Worm (Caenorhabditis elegans) whole organism, L4 larva: ENCODE results near the gene H11E01.3.

Source experiments
- F26F4.8 ChIP-seq: fragments of 200-800 bp; sonication (Bioruptor generic); conservative IDR thresholded peaks from 2 replicates; pipeline ENCODE4 v1.3.6; 2022; ENCODE audit warnings: missing genetic modification characterization, missing compliant biosample characterization
- R02D3.7 ChIP-seq: fragments of 150-350 bp; sonication (generic microtip); optimal IDR thresholded peaks from 3 replicates; lab custom pipeline; 2014; ENCODE audit warnings: missing biosample characterization, missing genetic modification characterization
- T26A8.4 ChIP-seq: fragments of 200-800 bp; sonication (Bioruptor generic); IDR thresholded peaks from 2 replicates; pipeline ENCODE4 v1.3.6; 2022; ENCODE audit warnings: missing genetic modification characterization, missing compliant biosample characterization
- Y105C5A.15 ChIP-seq: fragments of 200-800 bp; sonication (Bioruptor generic); IDR thresholded peaks from 2 replicates; pipeline ENCODE4 v1.3.6; 2022; ENCODE audit warnings: missing genetic modification characterization, missing compliant biosample characterization
- Y75B8A.6 ChIP-seq: fragments of 200-800 bp; sonication (Bioruptor generic); IDR thresholded peaks from 2 replicates; pipeline ENCODE4 v1.3.6; 2022; ENCODE audit warnings: missing genetic modification reagents, missing genetic modification characterization, missing compliant biosample characterization
- aha-1 ChIP-seq: fragments of 150-350 bp; peaks from one replicate; lab custom pipeline; 2014; ENCODE audit warnings: missing biosample characterization, missing genetic modification characterization
- ama-1 ChIP-seq: fragments of 150-350 bp; optimal IDR thresholded peaks from 2 replicates; lab custom pipeline; 2014; ENCODE audit warnings: inconsistent platforms, mixed read lengths
- arid-1 ChIP-seq: fragments of 200-800 bp; sonication (Bioruptor generic); conservative IDR thresholded peaks from 2 replicates; pipeline ENCODE4 v1.3.6; 2022; ENCODE audit warnings: missing genetic modification reagents, missing genetic modification characterization, missing compliant biosample characterization
- ceh-20 ChIP-seq: fragments of 200-800 bp; sonication (Bioruptor generic); IDR thresholded peaks from 2 replicates; pipeline ENCODE4 v1.3.6; 2022; ENCODE audit warnings: missing genetic modification reagents, missing genetic modification characterization, missing compliant biosample characterization
- ceh-28 ChIP-seq: fragments of 150-350 bp; optimal IDR thresholded peaks from 2 replicates; lab custom pipeline; 2014; ENCODE audit warnings: missing biosample characterization, missing genetic modification reagents, missing genetic modification characterization
- ceh-44 ChIP-seq: fragments of 200-800 bp; sonication (Bioruptor generic); IDR thresholded peaks from 2 replicates; pipeline ENCODE4 v1.3.6; 2022; ENCODE audit warnings: missing genetic modification reagents, missing genetic modification characterization, missing compliant biosample characterization
- ceh-62 ChIP-seq: sonication (generic microtip); optimal IDR thresholded peaks from 2 replicates; lab custom pipeline; 2017; ENCODE audit warnings: missing biosample characterization, missing genetic modification characterization
- ceh-82 ChIP-seq: sonication (generic microtip); optimal IDR thresholded peaks from 2 replicates; lab custom pipeline; 2017; ENCODE audit warnings: missing biosample characterization, missing genetic modification characterization
- daf-16 ChIP-seq, 3 experiments: sonication (generic microtip); optimal IDR thresholded peaks; 2 replicates each; lab custom pipeline; 2016 to 2017; ENCODE audit warnings: missing genetic modification characterization in 3 of 3, missing genetic modification reagents in 3 of 3, mild to moderate bottlenecking in 2 of 3, missing compliant biosample characterization in 2 of 3, missing biosample characterization in 1 of 3, moderate library complexity in 1 of 3
- daf-19 ChIP-seq: fragments of 200-800 bp; sonication (Bioruptor generic); conservative IDR thresholded peaks from 2 replicates; pipeline ENCODE4 v1.3.6; 2022; ENCODE audit warnings: missing genetic modification characterization, missing compliant biosample characterization
- egl-43 ChIP-seq: fragments of 200-800 bp; sonication (Bioruptor generic); IDR thresholded peaks from 2 replicates; pipeline ENCODE4 v1.3.6; 2022; ENCODE audit warnings: missing genetic modification reagents, missing genetic modification characterization, missing compliant biosample characterization
- fkh-10 ChIP-seq: fragments of 150-350 bp; optimal IDR thresholded peaks from 2 replicates; lab custom pipeline; 2014; ENCODE audit warnings: missing biosample characterization, missing genetic modification reagents, missing genetic modification characterization
- hif-1 ChIP-seq, 2 experiments: sonication (generic microtip); optimal IDR thresholded peaks; 2 replicates each; lab custom pipeline; 2016 to 2017; ENCODE audit warnings: missing compliant biosample characterization in 2 of 2, missing genetic modification characterization in 2 of 2, missing genetic modification reagents in 2 of 2, missing genotype in 2 of 2, mild to moderate bottlenecking in 1 of 2
- hlh-11 ChIP-seq: fragments of 200-800 bp; sonication (Bioruptor generic); optimal IDR thresholded peaks from 2 replicates; lab custom pipeline; 2018; ENCODE audit warnings: mild to moderate bottlenecking, missing genetic modification characterization, missing compliant biosample characterization
- hlh-30 ChIP-seq: sonication (generic microtip); optimal IDR thresholded peaks from 2 replicates; lab custom pipeline; 2017; ENCODE audit warnings: antibody characterized with exemption, mild to moderate bottlenecking, missing genetic modification characterization, missing compliant biosample characterization; ENCODE audit not compliant: insufficient read depth
- lin-29 ChIP-seq: fragments of 200-800 bp; sonication (Bioruptor generic); IDR thresholded peaks from 2 replicates; pipeline ENCODE4 v1.3.6; 2022; ENCODE audit warnings: missing genetic modification reagents, missing genetic modification characterization, missing compliant biosample characterization
- lin-38 ChIP-seq: fragments of 200-800 bp; sonication (Bioruptor generic); IDR thresholded peaks from 2 replicates; pipeline ENCODE4 v1.3.6; 2022; ENCODE audit warnings: missing genetic modification reagents, missing genetic modification characterization, missing compliant biosample characterization
- lir-3 ChIP-seq: sonication (generic microtip); optimal IDR thresholded peaks from 2 replicates; lab custom pipeline; 2016; ENCODE audit warnings: mild to moderate bottlenecking, missing genetic modification characterization, missing compliant biosample characterization
- lsy-2 ChIP-seq, 2 experiments: fragments of 150-350 bp in 1 of 2; sonication (generic microtip) in 1 of 2; optimal IDR thresholded peaks; 2 replicates each; lab custom pipeline; 2014 to 2017; ENCODE audit warnings: missing biosample characterization in 2 of 2, missing genetic modification characterization in 2 of 2
- madf-5 ChIP-seq, 2 experiments: fragments of 200-800 bp; sonication (Bioruptor generic); IDR thresholded peaks; 2 replicates each; pipeline ENCODE4 v1.3.6; 2022; ENCODE audit warnings: missing compliant biosample characterization in 2 of 2, missing genetic modification characterization in 2 of 2
- madf-9 ChIP-seq: fragments of 200-800 bp; sonication (Bioruptor generic); conservative IDR thresholded peaks from 2 replicates; pipeline ENCODE4 v1.3.6; 2022; ENCODE audit warnings: missing genetic modification reagents, missing genetic modification characterization, missing compliant biosample characterization
- mdl-1 ChIP-seq, 2 experiments: fragments of 150-350 bp in 1 of 2; sonication (generic microtip) in 1 of 2; optimal IDR thresholded peaks; 2 replicates each; lab custom pipeline; 2014 to 2017; ENCODE audit warnings: missing biosample characterization in 2 of 2, missing genetic modification characterization in 2 of 2
- mxl-3 ChIP-seq: fragments of 200-800 bp; sonication (Bioruptor generic); optimal IDR thresholded peaks from 2 replicates; lab custom pipeline; 2018; ENCODE audit warnings: mild to moderate bottlenecking, missing genetic modification characterization, missing compliant biosample characterization
- nhr-102 ChIP-seq: sonication (generic microtip); optimal IDR thresholded peaks from 2 replicates; lab custom pipeline; 2016; ENCODE audit warnings: mild to moderate bottlenecking, missing genetic modification characterization, moderate library complexity, missing compliant biosample characterization
- nhr-111 ChIP-seq: fragments of 200-800 bp; sonication (Bioruptor generic); optimal IDR thresholded peaks from 2 replicates; lab custom pipeline; 2018; ENCODE audit warnings: mild to moderate bottlenecking, missing genetic modification characterization, missing compliant biosample characterization
- nhr-237 ChIP-seq: sonication (generic microtip); optimal IDR thresholded peaks from 2 replicates; lab custom pipeline; 2017; ENCODE audit warnings: missing biosample characterization, missing genetic modification characterization
- nhr-25 ChIP-seq: sonication (generic microtip); optimal IDR thresholded peaks from 2 replicates; lab custom pipeline; 2017; ENCODE audit warnings: missing genetic modification characterization, mild to moderate bottlenecking, missing compliant biosample characterization, antibody characterized with exemption, moderate library complexity, borderline replicate concordance; ENCODE audit not compliant: insufficient read depth
- nhr-41 ChIP-seq: fragments of 200-800 bp; sonication (Bioruptor generic); IDR thresholded peaks from 2 replicates; pipeline ENCODE4 v1.3.6; 2022; ENCODE audit warnings: missing genetic modification reagents, missing genetic modification characterization, missing compliant biosample characterization
- pha-4 ChIP-seq, 2 experiments: fragments of 150-350 bp in 1 of 2; fragments of 200-800 bp in 1 of 2; sonication (Bioruptor generic) in 1 of 2; IDR thresholded peaks in 1 of 2; optimal IDR thresholded peaks in 1 of 2; 2 replicates each; pipeline versions ENCODE4 v1.3.6 to Lab custom; 2014 to 2022; ENCODE audit warnings: missing genetic modification characterization in 2 of 2, missing genetic modification reagents in 2 of 2, missing biosample characterization in 1 of 2, missing compliant biosample characterization in 1 of 2
- php-3 ChIP-seq: fragments of 200-800 bp; sonication (Bioruptor generic); IDR thresholded peaks from 2 replicates; pipeline ENCODE4 v1.3.6; 2022; ENCODE audit warnings: missing genetic modification reagents, missing genetic modification characterization, missing compliant biosample characterization
- rbr-2 ChIP-seq: sonication (generic microtip); optimal IDR thresholded peaks from 2 replicates; lab custom pipeline; 2016; ENCODE audit warnings: missing genotype, missing genetic modification characterization, missing compliant biosample characterization
- saeg-2 ChIP-seq: fragments of 200-800 bp; sonication (Bioruptor generic); IDR thresholded peaks from 2 replicates; pipeline ENCODE4 v1.3.6; 2022; ENCODE audit warnings: missing genetic modification reagents, missing genetic modification characterization, missing compliant biosample characterization
- skn-1 ChIP-seq: fragments of 150-350 bp; optimal IDR thresholded peaks from 2 replicates; lab custom pipeline; 2014; ENCODE audit warnings: missing biosample characterization, missing genetic modification characterization
- snpc-1.2 ChIP-seq: fragments of 200-800 bp; sonication (Bioruptor generic); IDR thresholded peaks from 2 replicates; pipeline ENCODE4 v1.3.6; 2022; ENCODE audit warnings: missing genetic modification reagents, missing genetic modification characterization, missing compliant biosample characterization
- snpc-4 ChIP-seq: fragments of 150-350 bp; optimal IDR thresholded peaks from 2 replicates; lab custom pipeline; 2014; ENCODE audit warnings: missing biosample characterization, missing genetic modification characterization
- tag-97 ChIP-seq: fragments of 200-800 bp; sonication (Bioruptor generic); IDR thresholded peaks from 2 replicates; pipeline ENCODE4 v1.3.6; 2022; ENCODE audit warnings: missing genetic modification characterization, missing compliant biosample characterization
- tra-1 ChIP-seq: fragments of 200-800 bp; sonication (Bioruptor generic); IDR thresholded peaks from 2 replicates; pipeline ENCODE4 v1.3.6; 2022; ENCODE audit warnings: missing genetic modification reagents, missing genetic modification characterization, missing compliant biosample characterization
- unc-39 ChIP-seq: sonication (generic microtip); optimal IDR thresholded peaks from 2 replicates; lab custom pipeline; 2017; ENCODE audit warnings: missing biosample characterization, missing genetic modification characterization
- unc-62 ChIP-seq, 3 experiments: fragments of 150-350 bp in 1 of 3; sonication (generic microtip); optimal IDR thresholded peaks in 2 of 3; peaks in 1 of 3; 1 replicate in 1 of 3; 2 replicates in 2 of 3; lab custom pipeline; 2014 to 2017; ENCODE audit warnings: missing biosample characterization in 3 of 3, missing genetic modification characterization in 3 of 3, missing genetic modification reagents in 3 of 3, missing genotype in 1 of 3
- vab-7 ChIP-seq: fragments of 200-800 bp; sonication (Bioruptor generic); IDR thresholded peaks from 2 replicates; pipeline ENCODE4 v1.3.6; 2022; ENCODE audit warnings: missing genetic modification reagents, missing genetic modification characterization, missing compliant biosample characterization
- zfp-2 ChIP-seq: sonication (generic microtip); optimal IDR thresholded peaks from 2 replicates; lab custom pipeline; 2016; ENCODE audit warnings: mild to moderate bottlenecking, missing genetic modification characterization, missing compliant biosample characterization
- ztf-11 ChIP-seq: fragments of 150-350 bp; optimal IDR thresholded peaks from 2 replicates; lab custom pipeline; 2014; ENCODE audit warnings: missing biosample characterization, missing genetic modification characterization

H11E01.3 gene

DNA sequence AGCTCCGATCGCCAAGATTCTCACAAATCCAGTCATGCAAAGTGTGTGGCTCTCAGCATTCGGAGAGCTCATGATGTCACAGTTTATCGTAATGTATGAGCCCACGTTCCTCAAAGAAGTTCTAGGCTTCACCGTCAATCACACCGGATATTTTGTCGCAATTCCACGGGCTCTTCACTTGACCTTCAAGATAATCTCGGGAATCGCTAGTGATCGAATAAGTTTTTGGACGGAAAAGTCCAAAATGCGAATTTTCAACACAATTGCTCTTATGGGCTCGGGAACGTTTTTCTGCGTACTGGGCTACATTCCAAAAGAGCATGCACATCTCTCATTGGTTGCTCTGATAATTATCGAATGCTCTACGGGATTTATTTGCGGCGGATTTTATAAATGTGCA, 18.3 kb downstream of the H11E01.3 start:
- no peak for TF ChIP-seq nhr-111 (GFP tag; lab: Kevin White, UChicago)
- TF ChIP-seq lir-3: no peak
- TF ChIP-seq Y75B8A.6 (GFP tag; lab: Robert Waterston, UW): no peak
- TF ChIP-seq hif-1 (tag; optimal IDR thresholded peaks at IDR 0.05; lab: Kevin White, UChicago): no peak
- peak in 1 of 2 experiments; percentile 76 for TF ChIP-seq unc-62 (GFP tag; optimal IDR thresholded peaks at IDR 0.05 in 1 of 2; lab: Kevin White, UChicago)
- TF ChIP-seq unc-62 (tag; optimal IDR thresholded peaks at IDR 0.05; lab: Kevin White, UChicago): no peak
- no peak for TF ChIP-seq nhr-25
- no peak for TF ChIP-seq F26F4.8
- no peak for TF ChIP-seq mdl-1 (tag; optimal IDR thresholded peaks at IDR 0.05; lab: Kevin White, UChicago)
- peak; percentile 79 for TF ChIP-seq aha-1 (tag; lab: Kevin White, UChicago)

DNA sequence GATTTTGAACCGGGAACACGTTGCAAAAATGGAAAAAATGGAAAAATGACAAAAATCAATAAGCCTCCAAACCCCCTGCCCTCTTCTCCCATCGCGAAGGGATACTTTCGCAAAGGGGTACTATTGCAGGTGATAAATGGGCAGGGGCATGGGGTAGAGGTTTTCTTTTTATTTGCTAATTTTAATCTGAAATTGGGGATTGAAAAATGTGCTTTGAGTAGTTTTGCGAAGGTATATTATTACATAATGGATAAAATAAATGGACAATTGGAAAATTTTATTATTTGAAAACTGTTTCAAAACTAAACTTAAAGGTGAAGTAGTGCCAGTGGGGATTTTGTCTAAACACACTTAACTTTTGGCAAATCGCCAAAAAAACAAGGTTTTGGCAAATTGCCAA, 22.3 kb downstream of the H11E01.3 start:
- TF ChIP-seq ceh-62 (tag; lab: Kevin White, UChicago) (no peak), egl-43 (peak; percentile 98), rbr-2 (peak; percentile 98), ceh-82 (peak; percentile 68), ztf-11 (peak; percentile 40), hif-1 (tag; optimal IDR thresholded peaks at IDR 0.05; lab: Kevin White, UChicago) (peak; percentile 70 to 71), T26A8.4 (peak; percentile 99), vab-7 (GFP tag; lab: Robert Waterston, UW) (peak; percentile 96), php-3 (GFP tag; lab: Robert Waterston, UW) (peak; percentile 99), Y105C5A.15 (0 out of 2 replicates have a peak, but pooled peaks have one; percentile 64), fkh-10 (peak; percentile 95), skn-1 (tag; lab: Kevin White, UChicago) (no peak), snpc-4 (tag; lab: Kevin White, UChicago) (peak; percentile 36), lir-3 (peak; percentile 91), lin-38 (GFP tag; lab: Robert Waterston, UW) (peak; percentile 85), daf-16 (GFP tag; optimal IDR thresholded peaks at IDR 0.05; lab: Kevin White, UChicago) (peak; percentile 91 to 98), daf-16 (tag; optimal IDR thresholded peaks at IDR 0.05; lab: Kevin White, UChicago) (peak; percentile 95), saeg-2 (GFP tag; lab: Robert Waterston, UW) (peak; percentile 95), madf-5 (GFP tag; IDR thresholded peaks at IDR 0.05; lab: Robert Waterston, UW) (peak; percentile 76 to 89), zfp-2 (peak; percentile 86), tag-97 (GFP tag; lab: Robert Waterston, UW) (peak; percentile 75; the same call in 1 of the 2 replicates), ceh-20 (GFP tag; lab: Robert Waterston, UW) (peak; percentile 97), pha-4 (GFP tag; IDR thresholded peaks at IDR 0.05; lab: Robert Waterston, UW) (peak; percentile 94), pha-4 (tag; optimal IDR thresholded peaks at IDR 0.05; lab: Kevin White, UChicago) (peak; percentile 85), mxl-3 (GFP tag; lab: Kevin White, UChicago) (peak; percentile 78), lin-29 (GFP tag; lab: Robert Waterston, UW) (peak; percentile 93), hlh-11 (tag; lab: Kevin White, UChicago) (peak; percentile 95), ama-1 (lab: Kevin White, UChicago) (no peak), unc-39 (tag; lab: Kevin White, UChicago) (peak; percentile 40), aha-1 (tag; lab: Kevin White, UChicago) (peak; percentile 98), tra-1 (GFP tag; lab: Robert Waterston, UW) (peak; percentile 97), R02D3.7 (tag; lab: Kevin White, UChicago) (no peak), Y75B8A.6 (GFP tag; lab: Robert Waterston, UW) (peak; percentile 91), madf-9 (GFP tag; lab: Robert Waterston, UW) (peak; percentile 97), nhr-102 (tag; lab: Kevin White, UChicago) (peak; percentile 99), lsy-2 (tag; optimal IDR thresholded peaks at IDR 0.05; lab: Kevin White, UChicago) (peak; percentile 92 to 95), hlh-30 (tag; lab: Kevin White, UChicago) (peak; percentile 92), ceh-44 (GFP tag; lab: Robert Waterston, UW) (no peak), nhr-237 (tag; lab: Kevin White, UChicago) (peak; percentile 88), arid-1 (GFP tag; lab: Robert Waterston, UW) (peak; percentile 83), ceh-28 (peak; percentile 95), nhr-41 (GFP tag; lab: Robert Waterston, UW) (peak; percentile 90), snpc-1.2 (GFP tag; lab: Robert Waterston, UW) (no peak; the same call in 1 of the 2 replicates), daf-19 (GFP tag; lab: Robert Waterston, UW) (no peak)
